Worm (Caenorhabditis elegans): ENCODE measurements around the gene F42G2.2.

The F42G2.2 gene

ce11 chrII:2378465-2379009 lies 43.5 kb upstream of the F42G2.2 start (continued):
- peak; percentile 79 to 88 for TF ChIP-seq let-607 (tag; optimal IDR thresholded peaks at IDR 0.05)
- peak; percentile 78 for TF ChIP-seq unc-62 (GFP tag; optimal IDR thresholded peaks at IDR 0.05)
- peak; percentile 61 for TF ChIP-seq C06A6.2 (GFP tag; conservative IDR thresholded peaks at IDR 0.05)
- no peak for TF ChIP-seq mxl-1 (tag; optimal IDR thresholded peaks at IDR 0.05)
- no peak for TF ChIP-seq pha-4 (tag; optimal IDR thresholded peaks at IDR 0.05)
- peak; percentile 3 for TF ChIP-seq attf-5 (GFP tag; optimal IDR thresholded peaks at IDR 0.05)
- TF ChIP-seq lin-54 (GFP tag; optimal IDR thresholded peaks at IDR 0.05) = no peak
- no peak for TF ChIP-seq die-1 (tag; optimal IDR thresholded peaks at IDR 0.05)
- peak; percentile 86 for TF ChIP-seq F22D6.2 (tag; optimal IDR thresholded peaks at IDR 0.05)
- no peak for TF ChIP-seq athp-1 (tag; optimal IDR thresholded peaks at IDR 0.05)
- TF ChIP-seq snpc-1.3 (tag; optimal IDR thresholded peaks at IDR 0.05; ENCODE audit: insufficient read depth) = no peak
- no peak for TF ChIP-seq tbx-9 (tag; optimal IDR thresholded peaks at IDR 0.05; ENCODE audit: borderline replicate concordance)
- TF ChIP-seq aptf-3 (GFP tag; IDR thresholded peaks at IDR 0.05) = no peak
- no peak for TF ChIP-seq egl-18 (GFP tag; IDR thresholded peaks at IDR 0.05)
- no peak for TF ChIP-seq mel-28 (tag; optimal IDR thresholded peaks at IDR 0.05; ENCODE audit: borderline replicate concordance)
- TF ChIP-seq lin-26 (GFP tag; IDR thresholded peaks at IDR 0.05) = no peak
- no peak for TF ChIP-seq ZK185.1 (tag; optimal IDR thresholded peaks at IDR 0.05; ENCODE audit: poor library complexity, severe bottlenecking)
- TF ChIP-seq ztf-28 (GFP tag; IDR thresholded peaks at IDR 0.05) = no peak
- TF ChIP-seq B0336.3 (GFP tag; IDR thresholded peaks at IDR 0.05) = no peak; the same call in none of the 2 replicates
- TF ChIP-seq nhr-27 (tag; optimal IDR thresholded peaks at IDR 0.05) = no peak
- no peak for TF ChIP-seq F57C9.4 (tag; optimal IDR thresholded peaks at IDR 0.05)
- no peak for TF ChIP-seq ceh-58 (GFP tag; IDR thresholded peaks at IDR 0.05)
- TF ChIP-seq F49E8.2 (tag; optimal IDR thresholded peaks at IDR 0.05; ENCODE audit: insufficient read depth) = no peak
- TF ChIP-seq ztf-6 (GFP tag; IDR thresholded peaks at IDR 0.05) = no peak
- TF ChIP-seq nfyb-1 (GFP tag; IDR thresholded peaks at IDR 0.05) = peak; percentile 91
- TF ChIP-seq madf-3 (GFP tag; IDR thresholded peaks at IDR 0.05) = no peak
- TF ChIP-seq hlh-12 (tag; optimal IDR thresholded peaks at IDR 0.05) = no peak
- TF ChIP-seq nhr-120 (GFP tag; IDR thresholded peaks at IDR 0.05) = no peak
- no peak for TF ChIP-seq hmg-20 (GFP tag; IDR thresholded peaks at IDR 0.05)
- no peak for TF ChIP-seq efl-1 (GFP tag; optimal IDR thresholded peaks at IDR 0.05)
- peak; percentile 31 for TF ChIP-seq chd-7 (tag; optimal IDR thresholded peaks at IDR 0.05)
- TF ChIP-seq hsf-1 (GFP tag; IDR thresholded peaks at IDR 0.05) = no peak
- no peak for TF ChIP-seq B0035.1 (tag; optimal IDR thresholded peaks at IDR 0.05)
- no peak for TF ChIP-seq snpc-4 (GFP tag; optimal IDR thresholded peaks at IDR 0.05)
- peak in 1 of 4 experiments; percentile 44 for TF ChIP-seq snpc-4 (tag; optimal IDR thresholded peaks at IDR 0.05)
- no peak for TF ChIP-seq ztf-25 (GFP tag; IDR thresholded peaks at IDR 0.05)
- peak; percentile 100 for TF ChIP-seq nhr-80 (tag; optimal IDR thresholded peaks at IDR 0.05)
- no peak for TF ChIP-seq sea-2 (GFP tag; IDR thresholded peaks at IDR 0.05)
- no peak for TF ChIP-seq bed-2 (GFP tag; IDR thresholded peaks at IDR 0.05)
- TF ChIP-seq bed-1 (GFP tag; IDR thresholded peaks at IDR 0.05) = no peak
- no peak for TF ChIP-seq snpc-1.1 (tag; optimal IDR thresholded peaks at IDR 0.05; ENCODE audit: insufficient read depth)
- TF ChIP-seq Y79H2A.3 (GFP tag; conservative IDR thresholded peaks at IDR 0.05) = no peak
- TF ChIP-seq attf-6 (GFP tag; IDR thresholded peaks at IDR 0.05) = no peak
- TF ChIP-seq pbrm-1 (GFP tag; IDR thresholded peaks at IDR 0.05) = peak; percentile 28; the same call in 1 of the 2 replicates
- no peak for TF ChIP-seq Y67H2A.10 (GFP tag; conservative IDR thresholded peaks at IDR 0.05)
- no peak for TF ChIP-seq zim-3 (tag; optimal IDR thresholded peaks at IDR 0.05)
- TF ChIP-seq ztf-18 (tag; optimal IDR thresholded peaks at IDR 0.05) = peak; percentile 12
- TF ChIP-seq attf-3 (GFP tag; conservative IDR thresholded peaks at IDR 0.05) = no peak
- no peak for TF ChIP-seq lin-40 (tag; optimal IDR thresholded peaks at IDR 0.05)
